Fruit fly (Drosophila melanogaster) whole organism, wandering third instar larva: ENCODE data around the gene CG14710.

Experiments used
- Abd-B ChIP-seq: fragments of >200 bp; optimal IDR thresholded peaks from 2 replicates; lab custom pipeline; 2017; ENCODE audit warnings: missing biosample characterization, missing genetic modification characterization
- CG32264 ChIP-seq: fragments of 200-800 bp; sonication (Bioruptor generic); optimal IDR thresholded peaks from 2 replicates; lab custom pipeline; 2016; ENCODE audit warnings: missing biosample characterization, missing genetic modification characterization
- CG9705 ChIP-seq: fragments of 200-800 bp; sonication (Bioruptor generic); optimal IDR thresholded peaks from 2 replicates; lab custom pipeline; 2018; ENCODE audit warnings: missing biosample characterization, mild to moderate bottlenecking, missing genetic modification characterization
- CrebA ChIP-seq: fragments of 200-800 bp; sonication (Bioruptor generic); optimal IDR thresholded peaks from 2 replicates; lab custom pipeline; 2016; ENCODE audit warnings: missing biosample characterization, mild to moderate bottlenecking, missing genetic modification characterization, borderline replicate concordance
- Dfd ChIP-seq: fragments of >200 bp; optimal IDR thresholded peaks from 2 replicates; lab custom pipeline; 2017; ENCODE audit warnings: missing biosample characterization, missing genetic modification characterization
- Dif ChIP-seq: fragments of 200-275, 200-300 bp; sonication (Bioruptor generic); optimal IDR thresholded peaks from 2 replicates; lab custom pipeline; 2018; ENCODE audit warnings: missing biosample characterization, missing genetic modification characterization; ENCODE audit not compliant: partially characterized antibody
- GATAd ChIP-seq: sonication (Bioruptor generic); optimal IDR thresholded peaks from 2 replicates; lab custom pipeline; 2016; ENCODE audit warnings: missing biosample characterization, missing genetic modification characterization
- HLH106 ChIP-seq: fragments of 200-800 bp; optimal IDR thresholded peaks from 3 replicates; lab custom pipeline; 2019; ENCODE audit warnings: missing biosample characterization, mild to moderate bottlenecking, missing genetic modification characterization, moderate library complexity
- Hnf4 ChIP-seq: fragments of 200-800 bp; sonication (Bioruptor generic); optimal IDR thresholded peaks from 2 replicates; lab custom pipeline; 2016; ENCODE audit warnings: missing biosample characterization, mild to moderate bottlenecking, missing genetic modification characterization
- Hr78 ChIP-seq: fragments of >200 bp; optimal IDR thresholded peaks from 2 replicates; lab custom pipeline; 2017; ENCODE audit warnings: missing biosample characterization, missing genetic modification characterization
- Hr83 ChIP-seq: fragments of 200-300 bp; sonication (Bioruptor generic); optimal IDR thresholded peaks from 2 replicates; lab custom pipeline; 2016; ENCODE audit warnings: missing biosample characterization, mild to moderate bottlenecking, missing genetic modification characterization, moderate library complexity; ENCODE audit not compliant: poor library complexity, severe bottlenecking
- Jra ChIP-seq: sonication (Bioruptor generic); optimal IDR thresholded peaks from 2 replicates; lab custom pipeline; 2016; ENCODE audit warnings: missing biosample characterization, missing genetic modification characterization
- Mio ChIP-seq: sonication (Bioruptor generic); optimal IDR thresholded peaks from 2 replicates; lab custom pipeline; 2016; ENCODE audit warnings: missing biosample characterization, missing genetic modification characterization
- Myc ChIP-seq: fragments of >200 bp; optimal IDR thresholded peaks from 2 replicates; lab custom pipeline; 2017
- OdsH ChIP-seq: fragments of 200-800 bp; sonication (Bioruptor generic); optimal IDR thresholded peaks from 2 replicates; lab custom pipeline; 2016; ENCODE audit warnings: missing biosample characterization, mild to moderate bottlenecking, missing genetic modification characterization
- Rel ChIP-seq, 2 experiments: fragments of 200-800 bp; sonication (Bioruptor generic) in 1 of 2; optimal IDR thresholded peaks; 2 replicates in 1 of 2; 3 replicates in 1 of 2; lab custom pipeline; 2016 to 2019; ENCODE audit warnings: mild to moderate bottlenecking in 2 of 2, missing biosample characterization in 2 of 2, missing genetic modification characterization in 2 of 2, moderate library complexity in 1 of 2
- Sp1 ChIP-seq: fragments of 200-800 bp; sonication (Bioruptor generic); optimal IDR thresholded peaks from 3 replicates; lab custom pipeline; 2019; ENCODE audit warnings: missing biosample characterization, mild to moderate bottlenecking, missing genetic modification characterization, moderate library complexity
- Vsx2 ChIP-seq: fragments of 200-300, 225-300 bp; sonication (Bioruptor generic); optimal IDR thresholded peaks from 2 replicates; lab custom pipeline; 2018; ENCODE audit warnings: missing biosample characterization, missing genetic modification characterization; ENCODE audit not compliant: partially characterized antibody
- br ChIP-seq: fragments of 200-800 bp; sonication (Bioruptor generic); optimal IDR thresholded peaks from 2 replicates; lab custom pipeline; 2016; ENCODE audit warnings: missing biosample characterization, missing genetic modification characterization
- brk ChIP-seq: fragments of 200-800 bp; sonication (Bioruptor generic); optimal IDR thresholded peaks from 2 replicates; lab custom pipeline; 2016; ENCODE audit warnings: missing biosample characterization, mild to moderate bottlenecking, missing genetic modification characterization
- dl ChIP-seq, 2 experiments: fragments of 175-275, 200-275 bp in 1 of 2; fragments of 200-275 bp in 1 of 2; sonication (Bioruptor generic); optimal IDR thresholded peaks; lab custom pipeline; 2018; ENCODE audit warnings: mild to moderate bottlenecking in 2 of 2, missing biosample characterization in 2 of 2, missing genetic modification characterization in 2 of 2, moderate library complexity in 2 of 2; ENCODE audit not compliant: partially characterized antibody in 2 of 2, insufficient read depth in 1 of 2
- dmrt93B ChIP-seq: fragments of 200-800 bp; sonication (Bioruptor generic); optimal IDR thresholded peaks from 2 replicates; lab custom pipeline; 2018; ENCODE audit warnings: missing biosample characterization, mild to moderate bottlenecking, missing genetic modification characterization
- dsf ChIP-seq: sonication (Bioruptor generic); optimal IDR thresholded peaks from 2 replicates; lab custom pipeline; 2016; ENCODE audit warnings: missing biosample characterization, missing genetic modification characterization, borderline replicate concordance
- ey ChIP-seq: fragments of 200-800 bp; sonication (Bioruptor generic); optimal IDR thresholded peaks from 2 replicates; lab custom pipeline; 2016; ENCODE audit warnings: missing biosample characterization, missing genetic modification characterization
- foxo ChIP-seq, 2 experiments: fragments of 200-800 bp; sonication (Bioruptor generic); optimal IDR thresholded peaks; 2 replicates in 1 of 2; 3 replicates in 1 of 2; lab custom pipeline; 2016 to 2017; ENCODE audit warnings: missing biosample characterization in 2 of 2, missing genetic modification characterization in 2 of 2
- fru ChIP-seq: fragments of 200-800 bp; sonication (Bioruptor generic); optimal IDR thresholded peaks from 3 replicates; lab custom pipeline; 2016; ENCODE audit warnings: missing biosample characterization, mild to moderate bottlenecking, missing genetic modification characterization
- h ChIP-seq: fragments of 200-800 bp; sonication (Bioruptor generic); optimal IDR thresholded peaks from 3 replicates; lab custom pipeline; 2016; ENCODE audit warnings: missing biosample characterization, mild to moderate bottlenecking, missing genetic modification characterization
- jim ChIP-seq: fragments of 175-275, 200-325 bp; sonication (Bioruptor generic); optimal IDR thresholded peaks from 2 replicates; lab custom pipeline; 2016; ENCODE audit warnings: missing biosample characterization, mild to moderate bottlenecking, missing genetic modification characterization
- lola ChIP-seq: fragments of >200 bp; optimal IDR thresholded peaks from 2 replicates; lab custom pipeline; 2017; ENCODE audit warnings: missing biosample characterization, missing genetic modification characterization
- pan ChIP-seq: fragments of >200 bp; optimal IDR thresholded peaks from 2 replicates; lab custom pipeline; 2017
- psq ChIP-seq: fragments of 200-800 bp; sonication (Bioruptor generic); optimal IDR thresholded peaks from 3 replicates; lab custom pipeline; 2017; ENCODE audit warnings: missing biosample characterization, mild to moderate bottlenecking, missing genetic modification characterization, moderate library complexity
- rgr ChIP-seq: fragments of 200-800 bp; sonication (Bioruptor generic); optimal IDR thresholded peaks from 3 replicates; lab custom pipeline; 2016; ENCODE audit warnings: missing biosample characterization, mild to moderate bottlenecking, missing genetic modification characterization
- sage ChIP-seq: fragments of 200-800 bp; sonication (Bioruptor generic); optimal IDR thresholded peaks from 2 replicates; lab custom pipeline; 2016; ENCODE audit warnings: missing biosample characterization, mild to moderate bottlenecking, missing genetic modification characterization
- tai ChIP-seq: sonication (Bioruptor generic); optimal IDR thresholded peaks from 2 replicates; lab custom pipeline; 2016; ENCODE audit warnings: missing biosample characterization, missing genetic modification characterization
- usp ChIP-seq: fragments of >200 bp; optimal IDR thresholded peaks from 2 replicates; lab custom pipeline; 2017; ENCODE audit warnings: missing biosample characterization, missing genetic modification characterization
- woc ChIP-seq: sonication (Bioruptor generic); optimal IDR thresholded peaks from 2 replicates; lab custom pipeline; 2016; ENCODE audit warnings: missing biosample characterization, mild to moderate bottlenecking, missing genetic modification characterization

Gene CG14710

dm6 chr3R:11639946-11640588, 20.2 kb downstream of the CG14710 start:
- TF ChIP-seq Abd-B (GFP tag; lab: Kevin White, UChicago) = no peak
- TF ChIP-seq Hnf4 (GFP tag; lab: Kevin White, UChicago) = peak; percentile 42
- TF ChIP-seq dsf = no peak
- peak; percentile 62 for TF ChIP-seq fru
- peak; percentile 2 for TF ChIP-seq HLH106
- peak in 1 of 2 experiments; percentile 29 for TF ChIP-seq foxo (GFP tag; optimal IDR thresholded peaks at IDR 0.05; lab: Kevin White, UChicago)
- no peak for TF ChIP-seq Rel (GFP tag; optimal IDR thresholded peaks at IDR 0.05; lab: Kevin White, UChicago)
- peak; percentile 30 for TF ChIP-seq Rel (tag; optimal IDR thresholded peaks at IDR 0.05; lab: Kevin White, UChicago)
- peak; percentile 13 for TF ChIP-seq Sp1
- TF ChIP-seq Hr78 = no peak
- no peak for TF ChIP-seq lola (GFP tag; lab: Kevin White, UChicago)
- TF ChIP-seq Jra (GFP tag; lab: Kevin White, UChicago) = no peak
- no peak for TF ChIP-seq Myc
- peak; percentile 50 for TF ChIP-seq h (GFP tag; lab: Kevin White, UChicago)
- no peak for TF ChIP-seq rgr (GFP tag; lab: Kevin White, UChicago)
- TF ChIP-seq CG32264 (GFP tag; lab: Kevin White, UChicago) = peak; percentile 36
- TF ChIP-seq Mio (GFP tag; lab: Kevin White, UChicago) = no peak
- TF ChIP-seq psq (GFP tag; lab: Kevin White, UChicago) = peak; percentile 42

- TF ChIP-seq dl (GFP tag; optimal IDR thresholded peaks at IDR 0.05; lab: Kevin White, UChicago; ENCODE audit: insufficient read depth in 1 of 2, partially characterized antibody in 2 of 2) (peak in 1 of 2 experiments; percentile 8), Abd-B (GFP tag; lab: Kevin White, UChicago) (no peak)
Observed at dm6 chr3R:11646826-11647225, 26.9 kb downstream of the CG14710 start.

dm6 chr3R:11648356-11649355, 28.8 kb downstream of the CG14710 start:
- TF ChIP-seq Dif (GFP tag; lab: Kevin White, UChicago) = no peak
- no peak for TF ChIP-seq Rel (GFP tag; optimal IDR thresholded peaks at IDR 0.05; lab: Kevin White, UChicago)
- TF ChIP-seq Rel (tag; optimal IDR thresholded peaks at IDR 0.05; lab: Kevin White, UChicago) = no peak
- peak; percentile 22 for TF ChIP-seq tai (GFP tag; lab: Kevin White, UChicago)
- peak; percentile 13 for TF ChIP-seq sage (GFP tag; lab: Kevin White, UChicago)
- TF ChIP-seq, all 38 proteins: peak for 2

dm6 chr3R:11649449-11649848, 29.6 kb downstream of the CG14710 start:
- peak; percentile 86 for TF ChIP-seq HLH106
- TF ChIP-seq brk (GFP tag; lab: Kevin White, UChicago) = peak; percentile 55
- no peak for TF ChIP-seq Dfd (GFP tag; lab: Kevin White, UChicago)
- TF ChIP-seq dsf = peak; percentile 31
- no peak for TF ChIP-seq jim (GFP tag; lab: Kevin White, UChicago)
- TF ChIP-seq dmrt93B = peak; percentile 73
- TF ChIP-seq tai (GFP tag; lab: Kevin White, UChicago) = peak; percentile 88
- peak; percentile 90 for TF ChIP-seq Hnf4 (GFP tag; lab: Kevin White, UChicago)
- TF ChIP-seq Dif (GFP tag; lab: Kevin White, UChicago) = no peak
- TF ChIP-seq Rel (GFP tag; optimal IDR thresholded peaks at IDR 0.05; lab: Kevin White, UChicago) = peak; percentile 58
- no peak for TF ChIP-seq Rel (tag; optimal IDR thresholded peaks at IDR 0.05; lab: Kevin White, UChicago)
- peak; percentile 88 for TF ChIP-seq ey
- TF ChIP-seq usp (GFP tag; lab: Kevin White, UChicago) = no peak
- TF ChIP-seq Mio (GFP tag; lab: Kevin White, UChicago) = no peak
- peak; percentile 65 for TF ChIP-seq Hr83 (GFP tag; lab: Kevin White, UChicago)
- peak; percentile 62 for TF ChIP-seq woc (GFP tag; lab: Kevin White, UChicago)
- TF ChIP-seq lola (GFP tag; lab: Kevin White, UChicago) = no peak
- TF ChIP-seq rgr (GFP tag; lab: Kevin White, UChicago) = peak; percentile 88
- TF ChIP-seq Abd-B (GFP tag; lab: Kevin White, UChicago) = no peak
- TF ChIP-seq foxo (GFP tag; optimal IDR thresholded peaks at IDR 0.05; lab: Kevin White, UChicago) = peak; percentile 56 to 90
- TF ChIP-seq GATAd (GFP tag; lab: Kevin White, UChicago) = peak; percentile 15
- peak; percentile 88 for TF ChIP-seq h (GFP tag; lab: Kevin White, UChicago)
- peak; percentile 29 for TF ChIP-seq CG32264 (GFP tag; lab: Kevin White, UChicago)
- TF ChIP-seq br = peak; percentile 88
- peak; percentile 63 for TF ChIP-seq CG9705
- no peak for TF ChIP-seq dl (GFP tag; optimal IDR thresholded peaks at IDR 0.05; lab: Kevin White, UChicago; ENCODE audit: insufficient read depth in 1 of 2, partially characterized antibody in 2 of 2)
- no peak for TF ChIP-seq Myc
- TF ChIP-seq fru = peak; percentile 79
- no peak for TF ChIP-seq Hr78
- no peak for TF ChIP-seq Vsx2 (GFP tag; lab: Kevin White, UChicago)
- peak; percentile 74 for TF ChIP-seq Jra (GFP tag; lab: Kevin White, UChicago)
- peak; percentile 71 for TF ChIP-seq psq (GFP tag; lab: Kevin White, UChicago)
- TF ChIP-seq CrebA (GFP tag; lab: Kevin White, UChicago) = no peak
- TF ChIP-seq OdsH (GFP tag; lab: Kevin White, UChicago) = peak; percentile 87
- no peak for TF ChIP-seq pan (lab: Kevin White, UChicago)
